Fruit fly (Drosophila melanogaster) whole organism, prepupa: Measurements from ENCODE around the gene Chro.
A peak's percentile ranks its signal among the peaks of the same experiment; 100 is the strongest.

Experiments
- CG10631 ChIP-seq: fragments of 200-800 bp; sonication (Bioruptor generic); optimal IDR thresholded peaks from 2 replicates; lab custom pipeline; 2016; ENCODE audit warnings: missing biosample characterization, missing genetic modification characterization
- CG1621 ChIP-seq: fragments of 200-800 bp; sonication (Bioruptor generic); optimal IDR thresholded peaks from 3 replicates; lab custom pipeline; 2018; ENCODE audit warnings: missing biosample characterization, mild to moderate bottlenecking, missing genetic modification characterization
- CG6792 ChIP-seq: fragments of 200-800 bp; sonication (Bioruptor generic); optimal IDR thresholded peaks from 3 replicates; lab custom pipeline; 2016; ENCODE audit warnings: missing biosample characterization, missing genetic modification characterization
- CG6854 ChIP-seq: fragments of 200-800 bp; sonication (Bioruptor generic); optimal IDR thresholded peaks from 2 replicates; lab custom pipeline; 2017; ENCODE audit warnings: missing biosample characterization, mild to moderate bottlenecking, missing genetic modification characterization
- Ets21C ChIP-seq: fragments of 200-800 bp; sonication (Bioruptor generic); optimal IDR thresholded peaks from 3 replicates; lab custom pipeline; 2016; ENCODE audit warnings: missing biosample characterization, missing genetic modification characterization
- cyc ChIP-seq: fragments of 200-800 bp; sonication (Bioruptor generic); optimal IDR thresholded peaks from 3 replicates; lab custom pipeline; 2016; ENCODE audit warnings: missing biosample characterization, missing genetic modification characterization
- esn ChIP-seq: fragments of 200-800 bp; sonication (Bioruptor generic); optimal IDR thresholded peaks from 2 replicates; lab custom pipeline; 2016; ENCODE audit warnings: missing biosample characterization, mild to moderate bottlenecking, missing genetic modification characterization, moderate library complexity

DNA sequence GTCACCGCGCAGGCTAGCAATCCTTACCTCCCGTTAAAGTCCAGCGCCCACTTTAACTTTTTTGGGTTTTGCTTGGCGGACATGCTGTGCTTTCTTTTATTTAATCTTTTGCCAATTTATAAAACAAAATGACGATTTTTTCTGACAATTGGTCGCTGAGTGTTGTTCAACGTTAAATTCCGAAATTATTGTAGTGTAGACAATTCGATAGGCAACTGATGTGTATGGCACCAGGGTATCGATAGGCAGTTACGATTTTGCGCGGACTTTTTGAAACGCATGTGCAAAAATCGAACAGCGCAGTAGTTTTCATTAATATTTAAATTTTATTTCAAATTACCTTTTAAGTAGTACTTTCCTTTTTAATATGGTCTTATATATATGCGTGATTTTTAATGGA lies 10.7 kb downstream of the Chro start, which contains the start of gene EMC4:
- TF ChIP-seq Ets21C (GFP tag; lab: Kevin White, UChicago) (no peak), CG6792 (GFP tag; lab: Kevin White, UChicago) (peak; percentile 36), cyc (GFP tag; lab: Kevin White, UChicago) (peak; percentile 60), CG1621 (tag; lab: Kevin White, UChicago) (no peak), esn (GFP tag; lab: Kevin White, UChicago) (peak; percentile 71), CG10631 (GFP tag; lab: Kevin White, UChicago) (peak; percentile 11), CG6854 (GFP tag; lab: Kevin White, UChicago) (no peak)
